Fruit fly (Drosophila melanogaster): Measurements from ENCODE around the gene CG10466.

DNA sequence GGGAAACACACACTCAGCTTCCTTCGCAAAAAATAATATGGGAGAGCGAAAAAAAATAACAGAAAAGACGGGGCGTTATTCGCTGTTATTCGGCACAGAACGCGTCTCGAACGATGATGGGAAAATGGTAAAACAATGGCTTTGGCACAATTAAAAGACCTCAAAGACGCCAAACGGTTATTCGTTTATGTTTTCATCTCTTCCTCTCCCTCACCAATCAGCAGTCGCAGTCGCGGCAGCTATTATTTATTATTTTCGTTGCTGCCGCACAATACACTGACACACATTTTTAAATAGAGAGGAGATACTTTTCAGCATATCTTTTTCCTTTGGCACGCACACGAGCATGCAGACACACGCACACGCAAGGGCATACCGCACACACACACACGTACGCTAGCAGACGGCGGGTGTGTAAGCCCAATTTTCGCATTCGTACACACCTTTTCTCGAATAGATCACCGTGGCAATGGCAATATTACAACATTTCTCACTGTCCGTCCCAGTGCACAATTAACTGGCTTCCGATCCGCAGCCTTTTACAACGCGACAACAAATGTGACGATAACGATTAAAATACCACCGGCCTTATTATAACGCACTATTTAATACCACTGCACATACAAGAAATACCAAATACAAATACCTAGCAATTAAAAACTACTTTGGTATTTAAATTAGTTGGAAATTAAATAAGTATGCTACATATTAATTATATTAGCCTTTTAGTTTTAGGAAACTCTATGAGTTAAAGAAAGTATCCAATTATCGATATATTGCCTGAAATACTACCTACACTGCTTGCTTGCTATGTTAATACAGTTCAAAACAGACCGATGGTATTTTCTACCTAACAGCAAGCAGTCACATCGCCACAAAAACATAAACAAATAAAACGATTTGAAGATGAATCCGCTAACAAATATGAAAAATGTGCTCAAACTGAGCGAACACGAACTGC lies at the start of gene CG10466, which contains the start of gene CdGAPr:
- no peak for TF ChIP-seq CG8478 (optimal IDR thresholded peaks at IDR 0.05)
- TF ChIP-seq CTCF (optimal IDR thresholded peaks at IDR 0.05) = no peak

Data from S2 (cell line).